Worm (Caenorhabditis elegans) whole organism, L2 larva: ENCODE results near the gene sup-10.

Source experiments
- ZK546.5 ChIP-seq: sonication (generic microtip); optimal IDR thresholded peaks from 2 replicates; lab custom pipeline; 2017; ENCODE audit warnings: missing biosample characterization, missing genetic modification characterization
- alr-1 ChIP-seq: fragments of 150-350 bp; optimal IDR thresholded peaks from 2 replicates; lab custom pipeline; 2014; ENCODE audit warnings: missing biosample characterization, missing genetic modification characterization
- aly-2 ChIP-seq: fragments of 150-350 bp; optimal IDR thresholded peaks from 2 replicates; lab custom pipeline; 2014; ENCODE audit warnings: missing biosample characterization, missing genetic modification characterization
- nhr-12 ChIP-seq: fragments of 150-350 bp; optimal IDR thresholded peaks from 2 replicates; lab custom pipeline; 2014; ENCODE audit warnings: missing biosample characterization, missing genetic modification characterization
- nhr-21 ChIP-seq: fragments of 150-350 bp; optimal IDR thresholded peaks from 2 replicates; lab custom pipeline; 2014; ENCODE audit warnings: missing biosample characterization, missing genetic modification characterization
- nhr-77 ChIP-seq: fragments of 150-350 bp; optimal IDR thresholded peaks from 2 replicates; lab custom pipeline; 2014; ENCODE audit warnings: missing biosample characterization, missing genetic modification characterization
- unc-62 ChIP-seq: fragments of 150-350 bp; optimal IDR thresholded peaks from 2 replicates; lab custom pipeline; 2014; ENCODE audit warnings: missing biosample characterization, missing genetic modification reagents, missing genetic modification characterization
- ztf-1 ChIP-seq: fragments of 200-800 bp; sonication (Bioruptor generic); conservative IDR thresholded peaks from 2 replicates; pipeline ENCODE4 v1.3.6; 2022; ENCODE audit warnings: missing genetic modification characterization, missing compliant biosample characterization
- ztf-4 ChIP-seq: fragments of 150-350 bp; optimal IDR thresholded peaks from 2 replicates; lab custom pipeline; 2014; ENCODE audit warnings: missing biosample characterization, missing genetic modification characterization

DNA sequence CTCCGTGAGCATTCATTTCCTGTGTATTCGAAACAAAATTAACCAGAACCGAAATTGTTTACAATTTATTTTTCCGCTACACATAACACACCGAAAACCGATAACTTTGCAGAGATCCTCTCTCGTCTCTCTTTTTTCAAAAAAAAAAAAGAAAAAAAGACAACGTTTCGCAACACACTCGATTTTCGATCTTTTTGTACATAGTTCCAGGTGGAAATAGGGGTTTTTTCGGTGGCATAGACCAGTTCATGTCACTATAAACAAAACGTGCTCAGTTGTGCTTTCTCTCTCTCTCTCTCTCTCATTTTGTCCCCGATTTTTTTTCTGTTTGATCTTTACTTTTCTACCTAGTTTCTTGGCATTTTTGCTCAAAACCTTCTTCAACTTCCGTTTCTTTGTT lies 13.7 kb upstream of the sup-10 start:
- TF ChIP-seq ZK546.5 (tag; lab: Kevin White, UChicago) (no peak), ztf-4 (tag; lab: Kevin White, UChicago) (no peak), nhr-12 (tag; lab: Kevin White, UChicago) (no peak), ztf-1 (no peak), alr-1 (no peak), nhr-77 (tag; lab: Kevin White, UChicago) (no peak), unc-62 (GFP tag; lab: Kevin White, UChicago) (no peak), nhr-21 (tag; lab: Kevin White, UChicago) (no peak), aly-2 (tag; lab: Kevin White, UChicago) (no peak)
